Worm (Caenorhabditis elegans) whole organism, midembryonic: ENCODE results near the gene F38B6.3.

Experiments used
- T22C8.4 ChIP-seq: fragments of 200-800 bp; sonication (Bioruptor generic); IDR thresholded peaks from 2 replicates; pipeline ENCODE4 v1.3.6; 2022; ENCODE audit warnings: missing genetic modification characterization, missing compliant biosample characterization
- cog-1 ChIP-seq: sonication (generic microtip); optimal IDR thresholded peaks from 2 replicates; lab custom pipeline; 2016; ENCODE audit warnings: missing genetic modification characterization, missing compliant biosample characterization
- flt-1 ChIP-seq: fragments of 200-800 bp; sonication (Bioruptor generic); IDR thresholded peaks from 2 replicates; pipeline ENCODE4 v1.3.6; 2022; ENCODE audit warnings: missing genetic modification characterization, missing compliant biosample characterization
- klf-2 ChIP-seq: fragments of 200-800 bp; sonication (Bioruptor generic); conservative IDR thresholded peaks from 2 replicates; pipeline ENCODE4 v1.3.6; 2022; ENCODE audit warnings: missing genetic modification reagents, missing genetic modification characterization, missing compliant biosample characterization
- med-1 ChIP-seq: sonication (generic microtip); optimal IDR thresholded peaks from 2 replicates; lab custom pipeline; 2017; ENCODE audit warnings: missing genetic modification characterization, mild to moderate bottlenecking, missing compliant biosample characterization, antibody characterized with exemption, missing genetic modification reagents; ENCODE audit not compliant: insufficient read depth
- ref-1 ChIP-seq: fragments of 200-800 bp; sonication (Bioruptor generic); conservative IDR thresholded peaks from 2 replicates; pipeline ENCODE4 v1.3.6; 2022; ENCODE audit warnings: missing genetic modification reagents, missing genetic modification characterization, missing compliant biosample characterization
- tab-1 ChIP-seq: fragments of 200-800 bp; sonication (Bioruptor generic); IDR thresholded peaks from 2 replicates; pipeline ENCODE4 v1.3.6; 2022; ENCODE audit warnings: missing genetic modification characterization, missing compliant biosample characterization
- ztf-23 ChIP-seq: fragments of 200-800 bp; sonication (Bioruptor generic); IDR thresholded peaks from 2 replicates; pipeline ENCODE4 v1.3.6; 2022; ENCODE audit warnings: missing genetic modification reagents, missing genetic modification characterization, missing compliant biosample characterization
- ztf-29 ChIP-seq: fragments of 200-800 bp; sonication (Bioruptor generic); IDR thresholded peaks from 2 replicates; pipeline ENCODE4 v1.3.6; 2022; ENCODE audit warnings: missing genetic modification reagents, missing genetic modification characterization, missing compliant biosample characterization

Gene F38B6.3

DNA sequence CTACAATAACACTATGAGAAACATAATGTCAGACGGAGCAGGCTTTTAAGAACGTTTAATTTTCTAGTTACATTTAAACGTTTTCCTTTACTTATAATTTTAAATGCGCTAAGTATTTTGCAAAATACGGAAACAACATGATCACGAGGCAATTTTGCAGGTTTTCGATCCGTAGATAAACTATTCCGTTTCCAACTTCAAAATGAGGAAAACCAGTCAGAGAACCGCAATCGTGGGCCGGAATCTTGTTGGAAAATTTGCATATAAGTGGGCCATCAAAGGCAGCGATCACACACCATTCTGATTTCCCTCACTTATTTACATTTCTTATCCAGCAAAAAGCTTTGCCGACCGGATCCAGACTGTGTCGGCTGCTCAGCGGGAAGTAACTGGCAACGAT, 20.9 kb upstream of the F38B6.3 start, which contains the start of gene col-172:
Gene col-172, plus strand, starts transcription at position 301 of the 400 bp plus-strand sequence.
- TF ChIP-seq klf-2 (GFP tag; lab: Robert Waterston, UW), result no peak
- TF ChIP-seq ztf-29 (GFP tag; lab: Robert Waterston, UW), result no peak
- TF ChIP-seq flt-1 (GFP tag; lab: Robert Waterston, UW), result no peak
- TF ChIP-seq T22C8.4 (GFP tag; lab: Robert Waterston, UW), result no peak

DNA sequence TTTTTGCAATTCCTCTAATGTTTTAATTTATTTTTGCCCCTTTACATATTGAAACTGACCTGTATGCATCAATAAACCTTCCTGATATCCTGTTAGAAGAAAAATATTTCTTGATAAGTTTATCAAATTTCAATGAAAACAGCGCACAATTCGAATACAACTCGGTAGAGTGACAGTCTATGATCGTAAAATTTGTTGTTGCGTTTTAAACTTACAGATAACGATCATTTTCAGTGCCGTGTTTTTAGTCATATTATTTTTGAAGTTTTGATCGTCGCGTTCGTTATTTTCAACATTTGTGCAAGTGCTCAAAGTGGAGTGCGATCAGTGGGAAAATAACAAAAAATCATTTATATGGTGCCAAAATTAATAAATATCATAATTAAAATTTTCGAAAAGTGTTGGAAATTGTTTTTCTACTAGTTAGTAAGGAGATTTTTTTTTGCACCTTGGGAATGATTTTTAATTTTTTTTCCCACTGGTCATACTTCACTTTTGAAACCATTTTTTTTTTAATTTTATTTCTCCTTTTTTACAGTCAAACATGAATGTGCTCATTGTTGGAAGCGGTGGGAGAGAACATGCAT, 19.0 kb upstream of the F38B6.3 start, which contains the start of gene F38B6.4:
Gene F38B6.4, plus strand, starts transcription at position 537 of the 587 bp plus-strand sequence.
- no peak for TF ChIP-seq med-1 (GFP tag; lab: Kevin White, UChicago)
- TF ChIP-seq klf-2 (GFP tag; lab: Robert Waterston, UW), result no peak
- no peak for TF ChIP-seq ztf-29 (GFP tag; lab: Robert Waterston, UW)
- no peak for TF ChIP-seq ref-1 (GFP tag; lab: Robert Waterston, UW)
- TF ChIP-seq cog-1 (tag; lab: Kevin White, UChicago), result no peak

DNA sequence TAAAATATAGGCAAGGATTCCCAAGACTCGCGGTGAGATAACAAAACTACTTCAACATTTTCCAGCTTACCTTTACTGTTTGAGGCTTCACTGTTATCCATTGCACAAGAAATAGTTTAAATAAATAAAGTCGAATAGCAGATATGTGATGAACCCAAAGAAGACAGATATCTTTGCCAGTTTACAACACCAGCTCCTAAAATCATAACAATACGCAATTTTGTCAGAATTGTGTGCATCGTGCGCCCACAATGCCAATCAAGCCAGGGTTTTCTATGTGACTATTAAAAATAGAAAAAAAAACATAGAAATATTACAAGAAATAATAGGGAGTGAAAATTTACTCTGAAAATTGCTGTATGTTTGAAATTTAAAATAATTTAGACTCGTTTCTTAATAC, 10.7 kb upstream of the F38B6.3 start, which contains the start of gene F38B6.8:
Gene F38B6.8, minus strand, starts transcription at position 101 of the 400 bp plus-strand sequence.
- TF ChIP-seq klf-2 (GFP tag; lab: Robert Waterston, UW) (no peak), ztf-23 (GFP tag; lab: Robert Waterston, UW) (no peak), flt-1 (GFP tag; lab: Robert Waterston, UW) (no peak), tab-1 (GFP tag; lab: Robert Waterston, UW) (no peak), med-1 (GFP tag; lab: Kevin White, UChicago) (no peak), ztf-29 (GFP tag; lab: Robert Waterston, UW) (no peak), T22C8.4 (GFP tag; lab: Robert Waterston, UW) (no peak)

DNA sequence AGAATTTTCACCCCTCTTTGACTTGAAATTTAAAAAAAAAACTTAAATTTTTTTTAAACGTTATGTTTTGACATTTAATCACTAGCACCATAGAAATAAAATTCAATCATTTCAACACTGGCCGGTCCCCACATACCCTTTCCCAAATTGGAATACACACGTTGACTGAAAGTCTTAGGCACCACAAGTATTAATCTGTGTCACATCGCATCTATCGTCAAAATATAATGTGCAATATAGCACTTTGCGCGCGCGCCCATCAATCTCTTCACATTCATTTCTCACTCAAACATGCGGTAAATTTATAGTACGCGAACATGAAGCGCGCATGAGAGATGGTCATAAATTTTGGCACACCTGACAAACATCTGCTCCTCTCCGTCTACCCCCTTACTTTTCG, 6.1 kb upstream of the F38B6.3 start:
- TF ChIP-seq T22C8.4 (GFP tag; lab: Robert Waterston, UW) (no peak), klf-2 (GFP tag; lab: Robert Waterston, UW) (no peak), med-1 (GFP tag; lab: Kevin White, UChicago) (no peak), tab-1 (GFP tag; lab: Robert Waterston, UW) (no peak), cog-1 (tag; lab: Kevin White, UChicago) (no peak), flt-1 (GFP tag; lab: Robert Waterston, UW) (no peak), ztf-29 (GFP tag; lab: Robert Waterston, UW) (no peak), ztf-23 (GFP tag; lab: Robert Waterston, UW) (no peak), ref-1 (GFP tag; lab: Robert Waterston, UW) (no peak)

DNA sequence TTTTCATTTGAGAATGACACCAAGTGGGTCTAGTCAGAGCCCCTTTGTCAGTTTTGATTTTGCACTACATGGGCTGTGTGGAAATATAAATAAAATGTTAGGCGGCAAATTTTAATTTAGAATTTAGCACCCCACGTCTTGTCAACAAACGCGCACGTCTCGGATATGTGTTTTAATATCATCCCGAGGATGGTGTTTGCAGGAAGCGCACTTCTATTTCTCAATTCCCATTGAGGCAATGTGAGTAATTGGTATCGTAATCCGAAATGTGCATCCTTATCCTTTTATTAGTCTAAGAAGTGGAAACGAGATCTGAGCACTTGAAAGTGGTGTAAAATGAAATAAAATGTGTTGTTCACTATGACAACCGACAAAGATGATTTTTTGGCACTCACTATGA, 5.7 kb upstream of the F38B6.3 start:
- TF ChIP-seq ztf-29 (GFP tag; lab: Robert Waterston, UW) (no peak), ref-1 (GFP tag; lab: Robert Waterston, UW) (no peak), ztf-23 (GFP tag; lab: Robert Waterston, UW) (no peak), flt-1 (GFP tag; lab: Robert Waterston, UW) (no peak), cog-1 (tag; lab: Kevin White, UChicago) (no peak), T22C8.4 (GFP tag; lab: Robert Waterston, UW) (no peak), med-1 (GFP tag; lab: Kevin White, UChicago) (no peak), tab-1 (GFP tag; lab: Robert Waterston, UW) (no peak), klf-2 (GFP tag; lab: Robert Waterston, UW) (no peak)

DNA sequence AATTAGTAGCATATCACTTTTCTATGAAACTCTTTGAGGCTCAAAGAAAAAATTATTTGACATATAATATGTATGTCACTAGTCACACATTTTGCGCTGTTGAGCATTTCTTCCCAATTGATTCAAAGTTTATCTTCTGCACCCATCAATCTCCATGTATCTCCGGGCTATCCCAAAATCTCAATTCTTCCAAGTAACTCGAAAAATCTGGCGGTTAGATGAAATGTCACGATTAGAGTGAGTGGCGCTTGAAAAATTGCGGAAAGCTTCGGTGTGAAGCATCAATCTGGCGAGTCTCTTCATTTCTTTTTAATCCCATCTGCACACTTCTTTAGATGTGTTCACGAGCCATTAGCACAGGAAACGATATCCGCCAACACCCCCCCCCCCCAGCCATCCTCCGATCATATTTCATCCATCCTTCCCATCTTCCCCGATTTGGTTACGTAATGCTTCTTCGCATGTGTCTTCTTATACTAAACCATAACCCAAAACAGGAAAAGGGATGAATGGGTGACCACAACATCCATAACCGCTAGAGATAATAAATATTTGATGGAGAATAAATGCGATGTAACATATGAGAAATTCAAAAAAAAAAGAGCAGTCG, 4.4 kb upstream of the F38B6.3 start:
- no peak for TF ChIP-seq ref-1 (GFP tag; lab: Robert Waterston, UW)
- TF ChIP-seq cog-1 (tag; lab: Kevin White, UChicago), result peak; percentile 48

DNA sequence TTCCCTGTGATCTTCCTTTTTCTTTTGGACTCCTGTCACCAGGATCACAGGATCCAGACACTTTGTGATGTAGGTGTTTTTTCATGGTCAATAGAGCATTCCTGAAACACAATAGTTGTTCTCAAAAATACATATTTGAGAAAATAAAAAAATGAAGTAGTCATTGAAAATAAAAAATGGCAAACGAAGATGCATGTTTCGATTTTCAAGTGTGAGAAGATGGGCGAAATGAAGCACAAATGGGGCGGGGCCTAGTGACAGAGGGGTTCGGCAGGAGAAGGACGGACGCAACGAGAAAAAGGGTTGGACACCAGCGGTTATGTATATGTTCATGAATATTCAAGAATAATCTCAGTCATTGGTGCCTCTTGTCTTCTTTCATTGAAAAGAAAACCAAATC, 3.4 kb upstream of the F38B6.3 start, which contains the start of gene F38B6.6:
Gene F38B6.6, minus strand, starts transcription at position 101 of the 400 bp plus-strand sequence.
- TF ChIP-seq ref-1 (GFP tag; lab: Robert Waterston, UW) (no peak), T22C8.4 (GFP tag; lab: Robert Waterston, UW) (no peak), ztf-29 (GFP tag; lab: Robert Waterston, UW) (no peak), med-1 (GFP tag; lab: Kevin White, UChicago) (no peak), cog-1 (tag; lab: Kevin White, UChicago) (no peak), klf-2 (GFP tag; lab: Robert Waterston, UW) (no peak), tab-1 (GFP tag; lab: Robert Waterston, UW) (no peak), ztf-23 (GFP tag; lab: Robert Waterston, UW) (no peak), flt-1 (GFP tag; lab: Robert Waterston, UW) (no peak)

DNA sequence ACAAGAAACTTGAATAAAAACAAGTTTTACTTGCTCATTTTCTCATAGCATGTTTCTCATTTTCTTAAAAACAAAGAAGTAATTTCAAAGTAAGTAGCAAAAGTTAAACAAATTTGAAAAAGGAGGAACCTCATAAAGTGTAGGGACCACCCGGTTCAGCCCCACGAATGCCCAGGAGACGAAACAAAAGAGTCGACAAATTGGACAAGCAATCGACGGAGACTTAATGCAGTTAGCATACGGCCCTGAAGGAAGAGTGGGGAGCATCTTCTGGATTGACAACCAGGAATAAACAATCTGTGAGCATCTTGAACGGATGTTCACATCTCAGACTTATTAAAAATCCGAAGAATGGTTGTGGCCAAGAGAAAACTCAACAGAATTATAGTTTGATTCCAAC, 1.8 kb upstream of the F38B6.3 start:
- TF ChIP-seq cog-1 (tag; lab: Kevin White, UChicago) (no peak), tab-1 (GFP tag; lab: Robert Waterston, UW) (no peak)

DNA sequence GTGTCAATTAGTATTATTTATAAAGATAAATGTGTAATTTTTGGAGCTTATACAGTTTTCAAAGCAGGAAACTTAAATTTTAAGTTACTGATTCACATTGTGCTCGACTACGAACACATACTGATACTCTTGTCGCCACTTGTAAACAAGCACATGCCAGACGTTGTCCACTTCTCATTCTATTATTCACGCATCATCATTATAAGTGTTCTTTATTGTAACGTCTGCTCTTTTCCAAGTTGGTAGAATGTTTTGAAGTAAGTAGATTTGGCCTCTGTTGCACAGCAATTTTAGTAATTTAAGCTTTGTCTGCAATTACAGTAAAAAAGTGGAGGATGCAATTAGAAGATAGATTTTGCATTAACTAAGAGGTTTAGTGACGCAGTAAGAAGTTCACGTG, 535 bp upstream of the F38B6.3 start:
- TF ChIP-seq T22C8.4 (GFP tag; lab: Robert Waterston, UW), result no peak
- TF ChIP-seq cog-1 (tag; lab: Kevin White, UChicago), result no peak
- no peak for TF ChIP-seq klf-2 (GFP tag; lab: Robert Waterston, UW)
- no peak for TF ChIP-seq ztf-29 (GFP tag; lab: Robert Waterston, UW)
- no peak for TF ChIP-seq med-1 (GFP tag; lab: Kevin White, UChicago)
- TF ChIP-seq flt-1 (GFP tag; lab: Robert Waterston, UW), result no peak
